Worm (Caenorhabditis elegans): ENCODE measurements around the gene nfx-1.

DNA sequence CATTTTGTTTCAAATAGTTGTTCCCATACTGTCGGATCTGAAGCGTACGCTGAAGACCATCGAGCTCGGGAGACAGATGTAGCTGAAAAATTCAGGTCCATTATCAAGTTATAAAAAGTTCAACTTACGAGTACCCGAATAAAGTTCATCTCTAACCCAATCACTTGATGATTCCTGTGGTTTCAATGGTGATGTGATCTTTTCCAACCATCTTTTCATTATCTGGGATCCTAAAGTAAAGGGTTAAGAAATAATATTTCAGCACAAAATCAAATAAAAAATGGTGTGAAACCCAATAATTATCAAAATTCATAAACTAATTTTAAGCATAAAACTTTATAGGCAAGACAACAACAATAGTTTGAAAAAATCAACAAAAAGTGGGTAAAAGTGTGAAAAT lies 52.0 kb downstream of the nfx-1 start, which contains the start of gene C05D11.8:
- TF ChIP-seq skn-1 (tag; optimal IDR thresholded peaks at IDR 0.05) (no peak), fkh-10 (GFP tag; optimal IDR thresholded peaks at IDR 0.05) (no peak), unc-62 (GFP tag; optimal IDR thresholded peaks at IDR 0.05) (no peak), aly-2 (tag; optimal IDR thresholded peaks at IDR 0.05) (no peak), ceh-8 (GFP tag; optimal IDR thresholded peaks at IDR 0.05) (no peak), jun-1 (tag; optimal IDR thresholded peaks at IDR 0.05) (no peak), blmp-1 (tag; optimal IDR thresholded peaks at IDR 0.05) (no peak)
